Worm (Caenorhabditis elegans) whole organism, early embryonic: ENCODE measurements around the gene T16H12.9.

Experiments
- B0310.2 ChIP-seq: sonication (generic microtip); optimal IDR thresholded peaks from 2 replicates; lab custom pipeline; 2016; ENCODE audit warnings: mild to moderate bottlenecking, missing genetic modification characterization, missing compliant biosample characterization
- F13C5.2 ChIP-seq: sonication (generic microtip); optimal IDR thresholded peaks from 2 replicates; lab custom pipeline; 2017; ENCODE audit warnings: mild to moderate bottlenecking, missing genetic modification characterization, inconsistent platforms, missing compliant biosample characterization
- aly-1 ChIP-seq: sonication (generic microtip); optimal IDR thresholded peaks from 2 replicates; lab custom pipeline; 2016; ENCODE audit warnings: missing genetic modification characterization, missing compliant biosample characterization
- ama-1 ChIP-seq: fragments of 150-350 bp; optimal IDR thresholded peaks from 2 replicates; lab custom pipeline; 2014
- ets-7 ChIP-seq: sonication (generic microtip); optimal IDR thresholded peaks from 2 replicates; lab custom pipeline; 2016; ENCODE audit warnings: missing genotype, missing genetic modification characterization, missing compliant biosample characterization
- flt-1 ChIP-seq: fragments of 200-800 bp; sonication (Bioruptor generic); IDR thresholded peaks from 2 replicates; pipeline ENCODE4 v1.3.6; 2022; ENCODE audit warnings: missing genetic modification characterization, missing compliant biosample characterization
- sea-1 ChIP-seq: fragments of 200-800 bp; sonication (Bioruptor generic); conservative IDR thresholded peaks from 2 replicates; pipeline ENCODE4 v1.3.6; 2022; ENCODE audit warnings: missing genetic modification characterization, missing compliant biosample characterization
- tbx-11 ChIP-seq: fragments of 200-800 bp; sonication (Bioruptor generic); IDR thresholded peaks from 2 replicates; pipeline ENCODE4 v1.3.6; 2022; ENCODE audit warnings: missing genetic modification characterization, missing compliant biosample characterization
- tbx-37 ChIP-seq: fragments of 200-800 bp; sonication (Bioruptor generic); conservative IDR thresholded peaks from 2 replicates; pipeline ENCODE4 v1.3.6; 2022; ENCODE audit warnings: missing genetic modification reagents, missing genetic modification characterization, missing compliant biosample characterization

- TF ChIP-seq tbx-37 (GFP tag; lab: Robert Waterston, UW) (no peak), F13C5.2 (tag; lab: Kevin White, UChicago) (no peak), sea-1 (GFP tag; lab: Robert Waterston, UW) (no peak), ama-1 (lab: Kevin White, UChicago) (no peak), B0310.2 (tag; lab: Kevin White, UChicago) (no peak), flt-1 (no peak), aly-1 (tag; lab: Kevin White, UChicago) (no peak), tbx-11 (GFP tag; lab: Robert Waterston, UW) (no peak), ets-7 (tag; lab: Kevin White, UChicago) (no peak)
Observed at ce11 chrIII:10101352-10101751, 7.7 kb upstream of the T16H12.9 start, which contains the start of gene kel-10.
